Worm (Caenorhabditis elegans) whole organism, L3 larva: ENCODE results near the gene C16C8.4.

ENCODE experiments used
- R02D3.7 ChIP-seq: fragments of 150-350 bp; optimal IDR thresholded peaks from 2 replicates; lab custom pipeline; 2014; ENCODE audit warnings: missing biosample characterization, missing genetic modification characterization
- ceh-9 ChIP-seq: sonication (generic microtip); optimal IDR thresholded peaks from 2 replicates; lab custom pipeline; 2018; ENCODE audit warnings: missing biosample characterization, missing genetic modification characterization
- egl-27 ChIP-seq: sonication (generic microtip); optimal IDR thresholded peaks from 4 replicates; lab custom pipeline; 2017; ENCODE audit warnings: missing biosample characterization, missing genetic modification reagents, missing genetic modification characterization
- lin-39 ChIP-seq: fragments of 150-350 bp; optimal IDR thresholded peaks from 2 replicates; lab custom pipeline; 2018; ENCODE audit warnings: missing biosample characterization, missing genetic modification reagents, missing genetic modification characterization
- mdl-1 ChIP-seq: fragments of 150-350 bp; optimal IDR thresholded peaks from 2 replicates; lab custom pipeline; 2014; ENCODE audit warnings: missing biosample characterization, missing genetic modification characterization
- nhr-11 ChIP-seq: fragments of 150-350 bp; optimal IDR thresholded peaks from 2 replicates; lab custom pipeline; 2014; ENCODE audit warnings: missing biosample characterization, missing genetic modification characterization
- nhr-28 ChIP-seq: fragments of 150-350 bp; optimal IDR thresholded peaks from 2 replicates; lab custom pipeline; 2014; ENCODE audit warnings: missing biosample characterization, missing genetic modification characterization
- pha-4 ChIP-seq: fragments of 150-350 bp; optimal IDR thresholded peaks from 2 replicates; lab custom pipeline; 2014; ENCODE audit warnings: missing biosample characterization, missing genetic modification reagents, missing genetic modification characterization
- ztf-11 ChIP-seq: fragments of 150-350 bp; optimal IDR thresholded peaks from 2 replicates; lab custom pipeline; 2014; ENCODE audit warnings: missing biosample characterization, missing genetic modification characterization

DNA sequence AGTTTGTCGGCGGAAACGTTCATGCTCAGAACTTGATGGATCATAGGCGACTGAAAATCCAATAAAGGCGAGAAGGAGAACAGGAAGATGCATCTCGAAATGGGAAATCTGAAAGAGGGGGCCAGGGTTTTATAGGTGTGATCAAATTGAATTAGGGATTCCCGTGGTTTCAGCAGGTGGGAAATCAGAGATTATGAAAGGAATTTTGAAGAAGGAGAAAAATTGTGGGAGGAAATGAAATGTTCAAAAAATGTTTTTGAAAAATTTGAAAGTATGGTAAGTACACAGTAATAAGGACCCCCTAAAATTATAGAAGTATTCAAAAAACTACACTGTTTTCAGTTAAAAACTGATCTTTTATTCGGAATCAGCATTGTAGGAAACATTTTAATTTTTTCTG lies 26.4 kb upstream of the C16C8.4 start, which contains the start of gene Y49F6B.20:
- TF ChIP-seq nhr-28 (tag; lab: Kevin White, UChicago) (no peak), nhr-11 (tag; lab: Kevin White, UChicago) (no peak), R02D3.7 (tag; lab: Kevin White, UChicago) (no peak), egl-27 (tag; lab: Kevin White, UChicago) (no peak), ceh-9 (tag; lab: Kevin White, UChicago) (no peak), pha-4 (tag; lab: Kevin White, UChicago) (no peak), lin-39 (tag; lab: Kevin White, UChicago) (no peak), mdl-1 (no peak), ztf-11 (tag; lab: Kevin White, UChicago) (no peak)
